Fruit fly (Drosophila melanogaster): ENCODE results near the gene Nrx-1.

Nrx-1 gene

dm6 chr3R:22455335-22455985, 12.9 kb upstream of the Nrx-1 start (continued):
- TF ChIP-seq CG9215 (GFP tag; IDR thresholded peaks at IDR 0.05), result no peak
- no peak for TF ChIP-seq CG43689 (GFP tag; IDR thresholded peaks at IDR 0.05)
- no peak for TF ChIP-seq pros (GFP tag; optimal IDR thresholded peaks at IDR 0.05)
- no peak for TF ChIP-seq Mrtf (GFP tag; IDR thresholded peaks at IDR 0.05)
- peak; percentile 37 for TF ChIP-seq CG7839 (tag; optimal IDR thresholded peaks at IDR 0.05)
- no peak for TF ChIP-seq sc (optimal IDR thresholded peaks at IDR 0.05)
- TF ChIP-seq sc (GFP tag; optimal IDR thresholded peaks at IDR 0.05), result no peak
- no peak for TF ChIP-seq CG7928 (GFP tag; optimal IDR thresholded peaks at IDR 0.05)
- TF ChIP-seq Usf (GFP tag; optimal IDR thresholded peaks at IDR 0.05), result no peak
- peak; percentile 7 for TF ChIP-seq Sox102F (GFP tag; optimal IDR thresholded peaks at IDR 0.05)
- TF ChIP-seq ac (GFP tag; optimal IDR thresholded peaks at IDR 0.05), result no peak
- no peak for TF ChIP-seq hb (GFP tag; IDR thresholded peaks at IDR 0.05; ENCODE audit: partially characterized antibody)
- no peak for TF ChIP-seq prd (optimal IDR thresholded peaks at IDR 0.05)
- TF ChIP-seq prd (GFP tag; IDR thresholded peaks at IDR 0.05), result peak; percentile 30; the same call in 1 of the 3 replicates
- peak; percentile 25 for TF ChIP-seq CG7556 (GFP tag; optimal IDR thresholded peaks at IDR 0.05)
- no peak for TF ChIP-seq Trl (optimal IDR thresholded peaks at IDR 0.05)
- no peak for TF ChIP-seq Trl (GFP tag; optimal IDR thresholded peaks at IDR 0.05)
- TF ChIP-seq CG15514 (GFP tag; optimal IDR thresholded peaks at IDR 0.05), result peak; percentile 24
- peak; percentile 20 for TF ChIP-seq nmo (GFP tag; optimal IDR thresholded peaks at IDR 0.05)
- TF ChIP-seq CG15269 (tag; optimal IDR thresholded peaks at IDR 0.05), result no peak
- no peak for TF ChIP-seq CG18011 (GFP tag; optimal IDR thresholded peaks at IDR 0.05)
- TF ChIP-seq E2f2 (GFP tag; IDR thresholded peaks at IDR 0.05), result no peak
- peak; percentile 46 for TF ChIP-seq gem (tag; optimal IDR thresholded peaks at IDR 0.05)
- no peak for TF ChIP-seq bab2 (GFP tag; optimal IDR thresholded peaks at IDR 0.05)
- no peak for TF ChIP-seq CG30431 (GFP tag; optimal IDR thresholded peaks at IDR 0.05)
- TF ChIP-seq lola (GFP tag; optimal IDR thresholded peaks at IDR 0.05), result peak in 1 of 3 experiments; percentile 5
- TF ChIP-seq CG9609 (GFP tag; optimal IDR thresholded peaks at IDR 0.05), result no peak
- peak in 1 of 2 experiments; percentile 2 for TF ChIP-seq Hr51 (GFP tag; optimal IDR thresholded peaks at IDR 0.05)
- TF ChIP-seq CG16863 (GFP tag; optimal IDR thresholded peaks at IDR 0.05), result no peak
- TF ChIP-seq sim (GFP tag; IDR thresholded peaks at IDR 0.05), result no peak
- TF ChIP-seq CG5953 (GFP tag; IDR thresholded peaks at IDR 0.05), result no peak
- TF ChIP-seq CG13287 (GFP tag; IDR thresholded peaks at IDR 0.05; ENCODE audit: partially characterized antibody), result no peak
- TF ChIP-seq Hr78 (GFP tag; optimal IDR thresholded peaks at IDR 0.05), result no peak
- 0 out of 3 replicates have a peak, but pooled peaks have one; percentile 40 for TF ChIP-seq CG11695 (GFP tag; IDR thresholded peaks at IDR 0.05)
- TF ChIP-seq lbe (GFP tag; optimal IDR thresholded peaks at IDR 0.05), result no peak
- peak in 1 of 2 experiments; percentile 3 for TF ChIP-seq Pdp1 (GFP tag; optimal IDR thresholded peaks at IDR 0.05)
- no peak for TF ChIP-seq tin (GFP tag; optimal IDR thresholded peaks at IDR 0.05)
- no peak for TF ChIP-seq CrebB (tag; optimal IDR thresholded peaks at IDR 0.05)
- no peak for TF ChIP-seq CG11723 (GFP tag; optimal IDR thresholded peaks at IDR 0.05)
- peak; percentile 4 for TF ChIP-seq CG2120 (GFP tag; optimal IDR thresholded peaks at IDR 0.05)
- TF ChIP-seq CG14441 (GFP tag; IDR thresholded peaks at IDR 0.05), result peak; percentile 15; the same call in 1 of the 2 replicates
- TF ChIP-seq tio (GFP tag; optimal IDR thresholded peaks at IDR 0.05), result no peak
- TF ChIP-seq fu2 (GFP tag; optimal IDR thresholded peaks at IDR 0.05), result no peak
- TF ChIP-seq tx (GFP tag; optimal IDR thresholded peaks at IDR 0.05), result no peak
- TF ChIP-seq Atf3 (GFP tag; optimal IDR thresholded peaks at IDR 0.05), result no peak
- no peak for TF ChIP-seq Stat92E (GFP tag; optimal IDR thresholded peaks at IDR 0.05)
- TF ChIP-seq phol (tag; optimal IDR thresholded peaks at IDR 0.05), result peak; percentile 26
- peak; percentile 66 for TF ChIP-seq sens (GFP tag)
- no peak for TF ChIP-seq MESR4 (GFP tag; optimal IDR thresholded peaks at IDR 0.05)
- TF ChIP-seq CG16815 (GFP tag; optimal IDR thresholded peaks at IDR 0.05), result peak; percentile 6

Data from whole organism, embryonic.